Worm (Caenorhabditis elegans) whole organism, L2 larva: ENCODE results near the gene cup-5.

Source experiments
- mdl-1 ChIP-seq, 2 experiments: fragments of 150-350 bp in 1 of 2; sonication (generic microtip) in 1 of 2; optimal IDR thresholded peaks; 2 replicates each; lab custom pipeline; 2017; ENCODE audit warnings: missing biosample characterization in 2 of 2, missing genetic modification characterization in 2 of 2
- skn-1 ChIP-seq: sonication (generic microtip); optimal IDR thresholded peaks from 2 replicates; lab custom pipeline; 2017; ENCODE audit warnings: missing biosample characterization, missing genetic modification characterization
- snpc-4 ChIP-seq: fragments of 150-350 bp; optimal IDR thresholded peaks from 2 replicates; lab custom pipeline; 2014; ENCODE audit warnings: missing biosample characterization, missing genetic modification characterization
- unc-62 ChIP-seq: fragments of 150-350 bp; optimal IDR thresholded peaks from 2 replicates; lab custom pipeline; 2014; ENCODE audit warnings: missing biosample characterization, missing genetic modification reagents, missing genetic modification characterization

- TF ChIP-seq snpc-4 (no peak), skn-1 (tag; lab: Kevin White, UChicago) (no peak), mdl-1 (tag; optimal IDR thresholded peaks at IDR 0.05; lab: Kevin White, UChicago) (peak in 1 of 2 experiments; percentile 4), unc-62 (GFP tag; lab: Kevin White, UChicago) (peak; percentile 64)
Observed at ce11 chrIII:7534648-7535047, 49.3 kb upstream of the cup-5 start.
